Fruit fly (Drosophila melanogaster) whole organism, wandering third instar larva: Measurements from ENCODE around the gene CG46465.

Experiments used
- Dif ChIP-seq: fragments of 200-275, 200-300 bp; sonication (Bioruptor generic); optimal IDR thresholded peaks from 2 replicates; lab custom pipeline; 2018; ENCODE audit warnings: missing biosample characterization, missing genetic modification characterization; ENCODE audit not compliant: partially characterized antibody
- Hnf4 ChIP-seq: fragments of 200-800 bp; sonication (Bioruptor generic); optimal IDR thresholded peaks from 2 replicates; lab custom pipeline; 2016; ENCODE audit warnings: missing biosample characterization, mild to moderate bottlenecking, missing genetic modification characterization
- Hr83 ChIP-seq: fragments of 200-300 bp; sonication (Bioruptor generic); optimal IDR thresholded peaks from 2 replicates; lab custom pipeline; 2016; ENCODE audit warnings: missing biosample characterization, mild to moderate bottlenecking, missing genetic modification characterization, moderate library complexity; ENCODE audit not compliant: poor library complexity, severe bottlenecking
- N ChIP-seq: fragments of >200 bp; optimal IDR thresholded peaks from 2 replicates; lab custom pipeline; 2018; ENCODE audit warnings: missing biosample characterization, missing external identifiers, missing genetic modification characterization
- Sp1 ChIP-seq: fragments of 200-800 bp; sonication (Bioruptor generic); optimal IDR thresholded peaks from 3 replicates; lab custom pipeline; 2019; ENCODE audit warnings: missing biosample characterization, mild to moderate bottlenecking, missing genetic modification characterization, moderate library complexity
- br ChIP-seq: fragments of 200-800 bp; sonication (Bioruptor generic); optimal IDR thresholded peaks from 2 replicates; lab custom pipeline; 2016; ENCODE audit warnings: missing biosample characterization, missing genetic modification characterization
- dl ChIP-seq, 2 experiments: fragments of 175-275, 200-275 bp in 1 of 2; fragments of 200-275 bp in 1 of 2; sonication (Bioruptor generic); optimal IDR thresholded peaks; lab custom pipeline; 2018; ENCODE audit warnings: mild to moderate bottlenecking in 2 of 2, missing biosample characterization in 2 of 2, missing genetic modification characterization in 2 of 2, moderate library complexity in 2 of 2; ENCODE audit not compliant: partially characterized antibody in 2 of 2, insufficient read depth in 1 of 2
- foxo ChIP-seq, 2 experiments: fragments of 200-800 bp; sonication (Bioruptor generic); optimal IDR thresholded peaks; 2 replicates in 1 of 2; 3 replicates in 1 of 2; lab custom pipeline; 2016 to 2017; ENCODE audit warnings: missing biosample characterization in 2 of 2, missing genetic modification characterization in 2 of 2
- fru ChIP-seq: fragments of 200-800 bp; sonication (Bioruptor generic); optimal IDR thresholded peaks from 3 replicates; lab custom pipeline; 2016; ENCODE audit warnings: missing biosample characterization, mild to moderate bottlenecking, missing genetic modification characterization
- h ChIP-seq: fragments of 200-800 bp; sonication (Bioruptor generic); optimal IDR thresholded peaks from 3 replicates; lab custom pipeline; 2016; ENCODE audit warnings: missing biosample characterization, mild to moderate bottlenecking, missing genetic modification characterization
- jim ChIP-seq: fragments of 175-275, 200-325 bp; sonication (Bioruptor generic); optimal IDR thresholded peaks from 2 replicates; lab custom pipeline; 2016; ENCODE audit warnings: missing biosample characterization, mild to moderate bottlenecking, missing genetic modification characterization
- pan ChIP-seq: fragments of >200 bp; optimal IDR thresholded peaks from 2 replicates; lab custom pipeline; 2017
- usp ChIP-seq: fragments of >200 bp; optimal IDR thresholded peaks from 2 replicates; lab custom pipeline; 2017; ENCODE audit warnings: missing biosample characterization, missing genetic modification characterization

DNA sequence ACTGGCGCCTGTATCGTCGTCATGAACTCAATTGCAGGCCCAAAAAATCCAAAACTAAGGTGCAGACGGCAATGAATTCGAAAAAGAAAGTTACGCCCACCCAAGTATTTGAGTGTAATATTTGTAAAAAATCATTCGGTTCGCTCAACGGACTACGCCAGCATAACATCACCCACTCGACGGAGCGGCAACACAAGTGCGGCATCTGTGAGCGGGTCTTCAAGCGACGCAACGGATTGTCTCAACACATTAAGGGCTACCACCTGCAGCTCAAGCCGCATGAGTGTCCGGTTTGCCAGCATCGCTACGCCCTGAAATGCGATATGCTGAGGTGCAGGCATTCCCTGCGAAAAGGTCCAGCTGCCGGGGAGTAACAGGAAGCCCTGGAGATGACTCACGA is 15.5 kb upstream of the CG46465 start:
- no peak for TF ChIP-seq Dif (GFP tag; lab: Kevin White, UChicago)
- no peak for TF ChIP-seq N
- no peak for TF ChIP-seq h (GFP tag; lab: Kevin White, UChicago)
- no peak for TF ChIP-seq Hnf4 (GFP tag; lab: Kevin White, UChicago)
- TF ChIP-seq dl (GFP tag; optimal IDR thresholded peaks at IDR 0.05; lab: Kevin White, UChicago; ENCODE audit: insufficient read depth in 1 of 2, partially characterized antibody in 2 of 2): no peak
- no peak for TF ChIP-seq Sp1 (GFP tag; lab: Kevin White, UChicago)
- no peak for TF ChIP-seq br (GFP tag; lab: Kevin White, UChicago)
- no peak for TF ChIP-seq foxo (GFP tag; optimal IDR thresholded peaks at IDR 0.05; lab: Kevin White, UChicago)
- TF ChIP-seq Hr83 (GFP tag; lab: Kevin White, UChicago): no peak
- TF ChIP-seq jim (GFP tag; lab: Kevin White, UChicago): no peak
- TF ChIP-seq usp: no peak
- TF ChIP-seq pan (lab: Kevin White, UChicago): no peak
- TF ChIP-seq fru (GFP tag; lab: Kevin White, UChicago): no peak
